Fruit fly (Drosophila melanogaster): ENCODE data around the gene MESR3.

The MESR3 gene

DNA sequence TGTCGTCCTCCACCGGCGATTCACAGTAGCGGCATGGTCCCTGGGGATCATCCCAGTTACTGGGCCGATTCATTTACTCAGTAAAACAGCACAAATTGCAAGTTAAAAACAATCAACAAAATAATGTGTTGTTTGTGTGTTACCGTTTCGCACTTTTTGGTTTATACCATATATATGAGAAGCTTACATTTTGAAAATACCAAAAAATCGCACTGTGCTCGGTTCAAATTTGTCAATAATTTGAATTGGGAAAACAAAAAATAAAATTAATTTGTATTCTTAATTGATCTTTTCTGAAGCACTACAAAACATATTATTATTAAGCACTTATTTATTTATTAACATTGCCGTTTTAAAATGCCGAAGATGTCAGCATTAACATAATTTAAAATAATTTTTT lies 5.0 kb upstream of the MESR3 start, which contains the start of gene Atac2:
Atac2 (minus strand) TSS at position 144 of the 400 bp plus-strand sequence.
- TF ChIP-seq CG8478 (optimal IDR thresholded peaks at IDR 0.05) (no peak), CTCF (optimal IDR thresholded peaks at IDR 0.05) (no peak)

DNA sequence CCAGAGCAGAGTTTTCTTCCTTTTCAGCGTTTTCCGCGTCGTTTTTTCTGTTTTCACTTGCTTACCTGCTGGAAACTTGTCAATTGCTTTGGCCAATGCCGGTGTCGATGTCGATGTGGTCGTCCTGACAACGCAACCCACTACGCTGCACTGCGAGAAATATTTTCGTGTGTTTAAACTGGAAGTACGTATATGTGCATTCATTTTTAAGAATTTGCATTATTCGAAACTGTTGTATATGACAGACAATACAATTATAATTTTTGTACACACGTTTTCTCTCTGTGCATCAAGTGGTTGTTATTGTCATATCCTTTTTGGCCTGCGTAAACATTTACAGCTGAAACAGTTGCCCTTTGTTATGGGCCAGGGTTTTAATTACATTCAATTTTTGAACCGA lies 1.0 kb upstream of the MESR3 start, which contains the start of gene IFT46:
IFT46 (minus strand) TSS at position 88 of the 400 bp plus-strand sequence.
- TF ChIP-seq CTCF (optimal IDR thresholded peaks at IDR 0.05) = no peak
- no peak for TF ChIP-seq CG8478 (optimal IDR thresholded peaks at IDR 0.05)

DNA sequence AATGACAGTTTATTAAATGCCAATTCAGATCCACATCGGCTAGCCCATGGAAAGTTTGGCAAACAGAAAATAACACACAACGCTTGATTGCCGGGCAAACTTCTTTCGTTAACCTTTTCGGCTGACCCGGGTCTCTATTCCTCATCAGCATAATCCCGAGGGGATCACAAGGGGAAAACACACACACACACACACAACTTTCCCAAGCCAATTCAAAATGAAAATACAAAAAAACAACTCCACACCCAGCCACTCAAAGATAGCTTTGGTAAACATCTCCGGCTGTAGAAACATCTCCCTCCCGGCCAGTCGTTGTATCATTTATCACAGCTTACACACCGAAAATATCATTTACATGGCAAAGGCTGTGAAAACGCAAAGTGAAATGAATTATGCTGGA lies 3.1 kb downstream of the MESR3 start:
- TF ChIP-seq CTCF (optimal IDR thresholded peaks at IDR 0.05) (no peak), CG8478 (optimal IDR thresholded peaks at IDR 0.05) (no peak)

dm6 chr2L:18621357-18622211 lies 4.5 kb downstream of the MESR3 start:
- TF ChIP-seq CTCF (optimal IDR thresholded peaks at IDR 0.05) (no peak), CG8478 (optimal IDR thresholded peaks at IDR 0.05) (no peak)

DNA sequence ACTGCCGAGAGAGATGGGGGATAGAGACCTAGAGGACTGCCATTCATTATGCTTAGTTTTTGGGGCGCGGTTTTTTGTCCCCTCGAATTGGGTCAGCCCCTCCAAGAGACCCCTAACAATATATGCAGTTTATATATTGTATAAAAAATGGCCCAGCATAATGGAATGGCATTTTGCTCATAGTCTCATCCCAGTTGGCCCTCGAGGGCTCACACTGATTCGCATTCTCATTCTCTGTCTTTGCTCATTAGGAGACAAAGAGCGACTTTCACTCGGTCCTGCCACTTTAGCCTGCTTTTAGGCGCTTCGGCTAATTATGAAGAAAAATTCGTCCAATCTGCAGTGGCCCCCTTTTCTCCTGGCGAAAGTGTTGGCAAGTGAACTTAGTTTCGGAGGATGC lies 6.4 kb downstream of the MESR3 start:
- no peak for TF ChIP-seq CTCF (optimal IDR thresholded peaks at IDR 0.05)
- TF ChIP-seq CG8478 (optimal IDR thresholded peaks at IDR 0.05) = no peak

DNA sequence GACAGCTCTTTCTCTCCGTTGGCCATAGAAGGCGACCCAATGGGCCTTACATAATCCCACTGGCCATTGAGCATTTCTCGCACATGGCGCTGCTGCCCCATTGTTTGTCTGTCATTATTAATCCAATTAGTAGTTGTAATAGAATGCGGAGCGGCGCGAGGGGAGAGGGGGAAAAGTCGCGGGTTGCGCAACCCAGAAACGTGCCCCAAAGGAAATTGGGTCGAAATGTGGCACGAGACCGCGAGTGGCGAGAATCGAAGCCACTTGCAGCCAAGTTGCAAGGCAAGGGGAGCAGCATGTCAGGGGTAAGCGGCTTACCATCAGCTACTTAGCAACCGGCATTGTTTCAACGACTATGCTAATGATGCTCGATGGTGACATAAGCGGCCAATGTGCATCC lies 7.3 kb downstream of the MESR3 start:
- TF ChIP-seq CTCF (optimal IDR thresholded peaks at IDR 0.05) = no peak
- no peak for TF ChIP-seq CG8478 (optimal IDR thresholded peaks at IDR 0.05)

DNA sequence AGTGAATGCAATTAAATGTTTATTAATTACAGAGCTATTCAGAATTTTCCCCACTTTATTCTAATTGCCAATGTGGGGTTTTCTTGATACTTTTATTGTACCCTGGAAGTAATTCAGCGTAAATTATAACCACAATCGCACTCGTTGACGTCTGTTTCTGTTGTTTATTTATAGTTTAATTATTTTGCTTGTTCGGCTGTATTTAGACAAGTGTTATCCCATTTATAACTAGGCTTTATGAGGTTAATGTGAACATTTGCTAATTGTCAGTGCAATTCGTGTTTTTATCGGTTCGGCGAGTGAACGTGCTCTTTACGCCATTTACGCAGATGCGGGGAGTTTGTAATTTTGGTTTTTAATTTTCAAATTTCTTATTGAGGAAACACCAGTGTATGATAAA lies 8.0 kb downstream of the MESR3 start:
- TF ChIP-seq CG8478 (optimal IDR thresholded peaks at IDR 0.05) = no peak
- no peak for TF ChIP-seq CTCF (optimal IDR thresholded peaks at IDR 0.05)

DNA sequence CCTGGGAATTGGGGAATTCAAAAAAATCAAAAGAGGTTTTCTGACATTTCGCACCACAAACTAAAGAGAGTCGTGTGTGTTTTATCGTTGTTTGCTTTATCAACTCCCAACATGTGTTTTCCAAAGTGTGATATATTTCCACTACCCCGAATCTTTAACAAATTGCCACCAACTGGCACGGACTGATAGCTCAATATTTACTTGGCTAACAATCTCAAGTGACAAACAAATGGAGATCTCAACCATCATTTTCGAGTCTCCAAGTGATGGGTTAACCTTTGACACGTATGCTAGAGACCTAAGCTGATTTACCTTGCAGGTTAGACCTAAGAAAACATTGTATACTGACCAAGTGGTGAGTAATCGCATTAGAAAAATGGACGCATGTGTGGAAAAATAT lies 8.4 kb downstream of the MESR3 start:
- no peak for TF ChIP-seq CG8478 (optimal IDR thresholded peaks at IDR 0.05)
- TF ChIP-seq CTCF (optimal IDR thresholded peaks at IDR 0.05) = no peak

- no peak for TF ChIP-seq CG8478 (optimal IDR thresholded peaks at IDR 0.05)
- TF ChIP-seq CTCF (optimal IDR thresholded peaks at IDR 0.05) = no peak
Measured at dm6 chr2L:18626987-18627386, 9.9 kb downstream of the MESR3 start.

DNA sequence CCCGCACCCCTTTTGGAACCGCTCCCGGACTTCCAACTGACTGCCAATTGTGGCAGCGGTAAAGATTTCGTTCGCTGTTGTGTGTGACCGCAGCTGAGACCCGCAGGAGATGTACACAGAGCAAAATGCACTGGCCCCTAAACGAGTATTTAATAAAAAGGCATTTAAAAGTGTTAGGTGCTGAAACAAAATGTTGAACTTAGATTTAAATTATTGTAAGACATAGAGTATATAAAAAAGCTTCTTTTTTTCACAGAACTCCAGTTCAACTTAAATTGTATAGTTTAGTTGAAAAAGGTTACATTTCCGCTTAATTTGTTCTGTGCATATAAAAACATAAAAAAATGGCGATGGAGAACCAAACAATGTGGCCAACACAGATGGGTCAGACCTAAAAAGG lies 11.0 kb downstream of the MESR3 start:
- TF ChIP-seq CG8478 (optimal IDR thresholded peaks at IDR 0.05) (no peak), CTCF (optimal IDR thresholded peaks at IDR 0.05) (no peak)

DNA sequence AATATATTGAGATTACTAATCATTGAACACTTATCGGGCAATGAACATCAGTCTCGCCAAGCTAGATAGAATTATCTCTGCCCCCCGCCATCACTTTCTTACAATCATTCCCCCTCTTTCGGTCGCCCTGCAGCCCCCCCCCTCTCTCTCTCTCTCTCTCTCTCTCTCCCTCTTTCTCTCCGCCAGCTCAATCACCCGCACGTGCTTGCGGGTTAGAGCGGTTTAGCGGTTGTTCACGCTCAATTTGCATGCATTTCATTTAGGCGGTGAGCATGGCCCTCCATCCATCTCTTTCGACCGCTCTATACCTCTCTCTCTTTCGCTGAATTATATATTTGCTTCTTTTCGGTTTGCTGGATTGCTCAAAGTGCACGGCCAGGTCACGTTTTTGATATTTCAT lies 12.1 kb downstream of the MESR3 start:
- no peak for TF ChIP-seq CG8478 (optimal IDR thresholded peaks at IDR 0.05)

dm6 chr2L:18630611-18631221 lies 13.7 kb downstream of the MESR3 start:
- TF ChIP-seq CTCF (optimal IDR thresholded peaks at IDR 0.05) = no peak
- no peak for TF ChIP-seq CG8478 (optimal IDR thresholded peaks at IDR 0.05)

dm6 chr2L:18632389-18632788 lies 15.3 kb downstream of the MESR3 start:
- TF ChIP-seq CG8478 (optimal IDR thresholded peaks at IDR 0.05) (no peak), CTCF (optimal IDR thresholded peaks at IDR 0.05) (no peak)

dm6 chr2L:18638945-18639344 lies 21.9 kb downstream of the MESR3 start:
- TF ChIP-seq CTCF (optimal IDR thresholded peaks at IDR 0.05) (no peak), CG8478 (optimal IDR thresholded peaks at IDR 0.05) (no peak)

dm6 chr2L:18641087-18641486 lies 24.0 kb downstream of the MESR3 start:
- TF ChIP-seq CTCF (optimal IDR thresholded peaks at IDR 0.05) (no peak), CG8478 (optimal IDR thresholded peaks at IDR 0.05) (no peak)

dm6 chr2L:18645468-18645867 lies 28.4 kb downstream of the MESR3 start:
- no peak for TF ChIP-seq CTCF (optimal IDR thresholded peaks at IDR 0.05)
- TF ChIP-seq CG8478 (optimal IDR thresholded peaks at IDR 0.05) = no peak

Data from S2 (cell line).